Fruit fly (Drosophila melanogaster): Measurements from ENCODE around the gene mRpS25.

DNA sequence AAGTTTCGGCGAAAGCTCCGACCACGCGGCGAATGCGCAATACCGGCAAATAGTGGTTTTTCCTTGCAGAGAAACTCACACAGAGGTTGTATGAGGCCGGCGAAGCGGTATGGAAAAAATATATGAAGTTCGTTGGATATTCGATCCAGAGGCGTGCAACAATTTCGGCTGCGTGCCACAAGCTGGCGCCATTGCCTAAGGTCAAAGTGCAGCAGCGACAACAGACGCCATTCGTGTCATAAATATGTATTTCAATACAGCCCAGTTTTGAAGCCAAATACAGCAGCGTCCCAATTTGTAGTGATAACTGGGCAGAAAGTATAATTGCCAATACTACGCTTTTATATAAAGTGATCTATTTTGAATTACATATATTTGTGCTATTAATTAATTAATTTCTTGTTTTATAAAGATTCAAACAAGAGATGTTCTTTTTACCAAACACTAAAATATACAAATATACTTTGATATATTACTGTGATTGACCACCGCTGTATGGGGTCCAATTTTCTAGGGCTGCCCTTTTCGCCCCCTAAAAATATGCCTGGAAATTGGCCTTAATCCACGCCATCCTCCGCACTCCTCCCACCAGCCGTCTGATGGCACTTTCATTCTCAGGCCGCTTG, 6.3 kb upstream of the mRpS25 start:
- no peak for TF ChIP-seq CG7101 (tag; optimal IDR thresholded peaks at IDR 0.05)
- TF ChIP-seq CG5204 (GFP tag; optimal IDR thresholded peaks at IDR 0.05) = no peak
- TF ChIP-seq Hr96 (GFP tag; optimal IDR thresholded peaks at IDR 0.05) = no peak
- no peak for TF ChIP-seq Crg-1 (GFP tag; optimal IDR thresholded peaks at IDR 0.05)
- TF ChIP-seq kay (GFP tag; ENCODE audit: borderline replicate concordance) = no peak
- no peak for TF ChIP-seq Mnt (GFP tag; optimal IDR thresholded peaks at IDR 0.05)
- TF ChIP-seq bab1 (GFP tag; optimal IDR thresholded peaks at IDR 0.05) = no peak
- no peak for TF ChIP-seq cnc (optimal IDR thresholded peaks at IDR 0.05)
- no peak for TF ChIP-seq CG11617 (GFP tag; optimal IDR thresholded peaks at IDR 0.05)
- TF ChIP-seq toe (GFP tag; optimal IDR thresholded peaks at IDR 0.05) = no peak
- TF ChIP-seq ovo (GFP tag; optimal IDR thresholded peaks at IDR 0.05) = no peak
